Worm (Caenorhabditis elegans): ENCODE measurements around the gene K02F6.3.

DNA sequence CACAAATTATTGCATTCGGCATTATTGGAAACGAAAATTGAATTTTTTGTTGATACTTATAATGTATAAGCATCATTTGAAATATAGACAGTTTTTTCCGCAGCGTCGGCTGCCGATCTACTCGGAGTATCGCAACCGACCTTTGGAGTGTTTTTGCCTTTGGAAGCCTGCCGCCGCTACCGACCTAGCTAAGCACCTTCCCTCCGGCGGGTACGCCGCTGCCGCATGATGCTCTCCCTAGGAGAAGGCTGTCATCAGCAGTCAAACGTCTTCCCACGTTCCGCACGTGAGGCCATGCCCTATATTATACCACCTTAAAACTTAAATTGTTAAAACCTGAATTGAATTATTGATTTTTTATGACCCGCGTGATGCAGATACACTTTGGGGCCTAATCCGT is 27.5 kb upstream of the K02F6.3 start:
- no peak for TF ChIP-seq ceh-79 (tag; optimal IDR thresholded peaks at IDR 0.05)
- TF ChIP-seq pbrm-1 (GFP tag; IDR thresholded peaks at IDR 0.05), result no peak
- TF ChIP-seq unc-62 (GFP tag; optimal IDR thresholded peaks at IDR 0.05), result no peak

Measured in whole organism, young adult.